Worm (Caenorhabditis elegans) whole organism, midembryonic: Measurements from ENCODE around the gene mtm-6.
"Not testable (repeated sequence)": the region's sequence is repeated elsewhere in the genome, so short reads cannot be mapped to it uniquely, and the experiment has no call there.

Experiments
- T22C8.4 ChIP-seq: fragments of 200-800 bp; sonication (Bioruptor generic); IDR thresholded peaks from 2 replicates; pipeline ENCODE4 v1.3.6; 2022; ENCODE audit warnings: missing genetic modification characterization, missing compliant biosample characterization
- cog-1 ChIP-seq: sonication (generic microtip); optimal IDR thresholded peaks from 2 replicates; lab custom pipeline; 2016; ENCODE audit warnings: missing genetic modification characterization, missing compliant biosample characterization
- flt-1 ChIP-seq: fragments of 200-800 bp; sonication (Bioruptor generic); IDR thresholded peaks from 2 replicates; pipeline ENCODE4 v1.3.6; 2022; ENCODE audit warnings: missing genetic modification characterization, missing compliant biosample characterization
- klf-2 ChIP-seq: fragments of 200-800 bp; sonication (Bioruptor generic); conservative IDR thresholded peaks from 2 replicates; pipeline ENCODE4 v1.3.6; 2022; ENCODE audit warnings: missing genetic modification reagents, missing genetic modification characterization, missing compliant biosample characterization
- med-1 ChIP-seq: sonication (generic microtip); optimal IDR thresholded peaks from 2 replicates; lab custom pipeline; 2017; ENCODE audit warnings: missing genetic modification characterization, mild to moderate bottlenecking, missing compliant biosample characterization, antibody characterized with exemption, missing genetic modification reagents; ENCODE audit not compliant: insufficient read depth
- ref-1 ChIP-seq: fragments of 200-800 bp; sonication (Bioruptor generic); conservative IDR thresholded peaks from 2 replicates; pipeline ENCODE4 v1.3.6; 2022; ENCODE audit warnings: missing genetic modification reagents, missing genetic modification characterization, missing compliant biosample characterization
- tab-1 ChIP-seq: fragments of 200-800 bp; sonication (Bioruptor generic); IDR thresholded peaks from 2 replicates; pipeline ENCODE4 v1.3.6; 2022; ENCODE audit warnings: missing genetic modification characterization, missing compliant biosample characterization
- ztf-23 ChIP-seq: fragments of 200-800 bp; sonication (Bioruptor generic); IDR thresholded peaks from 2 replicates; pipeline ENCODE4 v1.3.6; 2022; ENCODE audit warnings: missing genetic modification reagents, missing genetic modification characterization, missing compliant biosample characterization
- ztf-29 ChIP-seq: fragments of 200-800 bp; sonication (Bioruptor generic); IDR thresholded peaks from 2 replicates; pipeline ENCODE4 v1.3.6; 2022; ENCODE audit warnings: missing genetic modification reagents, missing genetic modification characterization, missing compliant biosample characterization

mtm-6 gene

ce11 chrIII:13388621-13389020 is 41.7 kb downstream of the mtm-6 start:
- TF ChIP-seq cog-1 (tag; lab: Kevin White, UChicago) = no peak

ce11 chrIII:13389078-13389477 is 42.2 kb downstream of the mtm-6 start, which contains the start of gene T03F6.3:
TSS of gene T03F6.3 (plus strand) at chrIII:13389395.
- TF ChIP-seq tab-1 (GFP tag; lab: Robert Waterston, UW) = no peak
- no peak for TF ChIP-seq med-1 (GFP tag; lab: Kevin White, UChicago)
- TF ChIP-seq ztf-23 (GFP tag; lab: Robert Waterston, UW) = no peak
- no peak for TF ChIP-seq cog-1 (tag; lab: Kevin White, UChicago)
- TF ChIP-seq T22C8.4 = no peak
- no peak for TF ChIP-seq ztf-29 (GFP tag; lab: Robert Waterston, UW)
- no peak for TF ChIP-seq flt-1 (GFP tag; lab: Robert Waterston, UW)
- no peak for TF ChIP-seq klf-2
- no peak for TF ChIP-seq ref-1

ce11 chrIII:13390789-13391188 is 43.9 kb downstream of the mtm-6 start:
- TF ChIP-seq cog-1 (tag; lab: Kevin White, UChicago) (no peak), klf-2 (no peak), med-1 (GFP tag; lab: Kevin White, UChicago) (no peak), T22C8.4 (no peak), flt-1 (GFP tag; lab: Robert Waterston, UW) (no peak), ref-1 (no peak), tab-1 (GFP tag; lab: Robert Waterston, UW) (no peak), ztf-29 (GFP tag; lab: Robert Waterston, UW) (no peak), ztf-23 (GFP tag; lab: Robert Waterston, UW) (no peak)

ce11 chrIII:13393239-13393638 is 46.4 kb downstream of the mtm-6 start, which contains the start of gene dnj-17:
TSS of gene dnj-17 (minus strand) at chrIII:13393339.
- TF ChIP-seq flt-1 (GFP tag; lab: Robert Waterston, UW) (no peak), cog-1 (tag; lab: Kevin White, UChicago) (no peak), med-1 (GFP tag; lab: Kevin White, UChicago) (no peak), klf-2 (no peak), tab-1 (GFP tag; lab: Robert Waterston, UW) (no peak), ztf-23 (GFP tag; lab: Robert Waterston, UW) (no peak)

ce11 chrIII:13393647-13394046 is 46.8 kb downstream of the mtm-6 start, which contains the start of gene qdpr-1:
TSS of gene qdpr-1 (plus strand) at chrIII:13393910.
- no peak for TF ChIP-seq tab-1 (GFP tag; lab: Robert Waterston, UW)
- TF ChIP-seq klf-2 = no peak
- TF ChIP-seq ref-1 = no peak
- no peak for TF ChIP-seq ztf-23 (GFP tag; lab: Robert Waterston, UW)
- no peak for TF ChIP-seq T22C8.4

- TF ChIP-seq tab-1 (GFP tag; lab: Robert Waterston, UW) (no peak), T22C8.4 (no peak), ref-1 (no peak), klf-2 (no peak), med-1 (GFP tag; lab: Kevin White, UChicago) (no peak), ztf-29 (GFP tag; lab: Robert Waterston, UW) (no peak), ztf-23 (GFP tag; lab: Robert Waterston, UW) (no peak), flt-1 (GFP tag; lab: Robert Waterston, UW) (no peak), cog-1 (tag; lab: Kevin White, UChicago) (no peak)
Measured at ce11 chrIII:13395262-13395661, 48.4 kb downstream of the mtm-6 start, which contains the start of gene F11F1.1. TSS of gene F11F1.1 (plus strand) at chrIII:13395562.

- TF ChIP-seq klf-2; ztf-23 (GFP tag; lab: Robert Waterston, UW); med-1 (GFP tag; lab: Kevin White, UChicago): not testable (repeated sequence)
Measured at ce11 chrIII:13401673-13402258, 54.9 kb downstream of the mtm-6 start, which contains the start of the genes srlf-9 and srlf-10. TSS of gene srlf-9 (minus strand) at chrIII:13401773. TSS of gene srlf-10 (plus strand) at chrIII:13402208.

- no peak for TF ChIP-seq klf-2
- TF ChIP-seq ztf-23 (GFP tag; lab: Robert Waterston, UW) = no peak
- TF ChIP-seq flt-1 (GFP tag; lab: Robert Waterston, UW) = no peak
- no peak for TF ChIP-seq ztf-29 (GFP tag; lab: Robert Waterston, UW)
- TF ChIP-seq cog-1 (tag; lab: Kevin White, UChicago) = no peak
- TF ChIP-seq ref-1 = no peak
- TF ChIP-seq tab-1 (GFP tag; lab: Robert Waterston, UW) = no peak
- no peak for TF ChIP-seq T22C8.4
- TF ChIP-seq med-1 (GFP tag; lab: Kevin White, UChicago) = no peak
Measured at ce11 chrIII:13402934-13403333, 56.0 kb downstream of the mtm-6 start, which contains the start of gene mig-18. TSS of gene mig-18 (plus strand) at chrIII:13403234.

- TF ChIP-seq klf-2 (no peak), ref-1 (no peak), flt-1 (GFP tag; lab: Robert Waterston, UW) (no peak), cog-1 (tag; lab: Kevin White, UChicago) (no peak), tab-1 (GFP tag; lab: Robert Waterston, UW) (no peak), med-1 (GFP tag; lab: Kevin White, UChicago) (no peak), T22C8.4 (no peak), ztf-23 (GFP tag; lab: Robert Waterston, UW) (no peak), ztf-29 (GFP tag; lab: Robert Waterston, UW) (no peak)
Measured at ce11 chrIII:13404418-13404817, 57.5 kb downstream of the mtm-6 start, which contains the start of gene ttr-52. TSS of gene ttr-52 (plus strand) at chrIII:13404718.
